Worm (Caenorhabditis elegans): ENCODE data around the gene nlp-29.

The nlp-29 gene

DNA sequence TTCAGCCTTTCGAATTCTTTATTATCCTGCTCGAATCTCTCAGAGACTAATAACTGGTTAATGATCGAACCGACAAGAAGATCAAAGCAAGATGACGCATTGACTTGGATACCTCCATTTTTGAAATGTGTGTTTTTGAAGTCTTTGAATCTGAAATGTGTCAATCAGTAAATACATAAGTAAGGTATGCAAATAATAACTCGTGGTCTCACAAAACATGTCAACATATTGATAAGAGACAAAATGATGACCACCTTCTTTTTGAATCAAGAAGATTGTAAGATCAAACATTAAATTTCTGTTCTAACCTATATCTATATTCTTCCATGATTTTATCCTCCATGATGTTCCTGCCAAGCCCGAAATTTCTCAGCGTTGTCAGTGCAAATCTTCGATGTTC, 14.6 kb upstream of the nlp-29 start:
- TF ChIP-seq unc-62 (GFP tag; optimal IDR thresholded peaks at IDR 0.05) (peak; percentile 50), rpc-1 (optimal IDR thresholded peaks at IDR 0.05) (no peak), rpc-1 (tag; optimal IDR thresholded peaks at IDR 0.05) (no peak)

DNA sequence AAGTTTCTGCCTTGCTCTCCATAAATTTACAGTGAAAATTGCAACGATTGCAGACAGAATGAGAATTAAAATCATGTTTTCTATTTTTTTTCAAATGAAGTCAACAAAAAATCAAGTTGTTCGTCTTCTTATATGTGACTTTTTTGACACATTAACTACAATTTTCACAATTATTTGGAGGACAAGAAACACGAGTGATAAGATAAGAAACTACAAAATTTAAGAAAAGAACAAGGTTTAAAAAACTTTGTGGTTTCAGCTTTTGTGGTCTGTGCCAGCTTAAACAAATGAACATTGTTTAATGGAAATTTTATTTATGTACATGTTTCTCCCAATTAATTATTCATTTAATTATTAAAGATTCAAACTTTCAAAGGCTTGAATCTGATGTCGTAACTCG, 13.8 kb upstream of the nlp-29 start, which contains the start of gene cyp-34A9:
TSS of gene cyp-34A9 (minus strand) at position 131 of the 400 bp plus-strand sequence.
- TF ChIP-seq aptf-3 (GFP tag; IDR thresholded peaks at IDR 0.05) (no peak), nhr-80 (tag; optimal IDR thresholded peaks at IDR 0.05) (peak; percentile 42)

DNA sequence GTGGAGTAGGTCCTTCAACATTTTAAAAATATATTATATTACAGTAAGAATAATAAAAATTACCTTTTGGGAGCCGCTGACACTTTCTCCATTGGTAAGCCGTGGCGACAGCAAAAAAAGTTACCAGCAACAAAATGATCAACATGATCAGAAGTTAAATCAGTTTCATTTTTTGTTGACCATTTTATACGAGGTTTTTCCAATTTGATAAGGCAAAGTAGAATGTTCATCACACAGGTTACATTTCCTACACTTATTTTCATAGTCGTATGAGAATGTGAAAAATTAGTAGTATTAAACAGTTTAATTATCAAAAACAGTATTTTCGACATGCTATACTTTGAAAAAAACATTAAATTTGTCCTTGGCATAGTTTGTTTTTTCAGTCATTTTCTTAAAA, 11.4 kb upstream of the nlp-29 start, which contains the start of gene cyp-34A10:
TSS of gene cyp-34A10 (minus strand) at position 146 of the 400 bp plus-strand sequence.
- no peak for TF ChIP-seq attf-5 (GFP tag; optimal IDR thresholded peaks at IDR 0.05)

DNA sequence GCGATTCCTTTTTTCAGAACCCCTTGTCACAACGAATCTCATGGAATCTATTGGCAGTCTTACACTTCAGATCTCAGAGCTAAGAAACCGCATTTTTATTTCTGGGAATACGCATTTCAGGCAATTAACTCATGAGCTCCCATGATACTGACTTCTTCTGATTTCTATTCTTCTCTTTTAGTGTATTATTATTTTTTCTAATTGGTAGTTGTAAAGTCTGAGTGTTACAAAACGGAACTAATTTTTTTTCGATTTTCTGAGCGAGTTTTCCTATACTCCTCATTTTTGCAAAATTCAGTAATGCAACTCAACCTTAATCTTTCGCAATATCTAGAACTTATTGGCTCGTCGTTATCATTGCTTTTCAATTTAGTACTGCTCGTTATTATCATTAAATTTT, 9.9 kb upstream of the nlp-29 start, which contains the start of gene str-82:
TSS of gene str-82 (plus strand) at position 301 of the 400 bp plus-strand sequence.
- TF ChIP-seq F23B12.7 (tag; optimal IDR thresholded peaks at IDR 0.05; ENCODE audit: insufficient read depth) (no peak), B0019.2 (GFP tag; conservative IDR thresholded peaks at IDR 0.05) (no peak), Y56A3A.18 (GFP tag; IDR thresholded peaks at IDR 0.05) (no peak), chd-7 (tag; optimal IDR thresholded peaks at IDR 0.05) (no peak), ztf-18 (tag; optimal IDR thresholded peaks at IDR 0.05) (no peak), madf-8 (GFP tag; conservative IDR thresholded peaks at IDR 0.05) (no peak), ekl-4 (GFP tag; IDR thresholded peaks at IDR 0.05) (no peak), snpc-1.3 (tag; optimal IDR thresholded peaks at IDR 0.05; ENCODE audit: insufficient read depth) (no peak), lag-1 (GFP tag; IDR thresholded peaks at IDR 0.05) (no peak), Y95B8A.8 (GFP tag; IDR thresholded peaks at IDR 0.05) (no peak), hlh-12 (tag; optimal IDR thresholded peaks at IDR 0.05) (no peak), madf-6 (GFP tag; IDR thresholded peaks at IDR 0.05) (no peak), gei-17 (GFP tag; optimal IDR thresholded peaks at IDR 0.05) (no peak)

DNA sequence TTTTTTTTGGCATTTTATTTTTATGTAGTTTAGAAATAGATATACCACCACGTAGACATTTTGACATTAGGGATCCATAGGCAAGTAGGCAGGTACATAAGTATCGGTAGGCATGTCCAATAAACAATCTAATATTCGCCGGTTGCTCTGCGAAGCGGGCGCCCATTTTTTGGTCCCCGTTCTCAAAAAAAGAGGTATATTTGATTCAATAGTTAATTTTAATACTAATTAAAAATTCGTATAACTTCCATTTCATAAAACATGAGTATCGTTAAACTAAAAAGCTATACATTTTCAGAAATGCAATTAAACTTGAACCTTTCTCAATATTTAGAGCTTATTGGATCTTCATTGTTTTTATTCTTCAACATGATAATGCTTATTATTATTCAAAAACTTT, 7.3 kb upstream of the nlp-29 start, which contains the start of gene str-83:
TSS of gene str-83 (plus strand) at position 301 of the 400 bp plus-strand sequence.
- TF ChIP-seq hsf-1 (GFP tag; IDR thresholded peaks at IDR 0.05) (no peak), mcd-1 (GFP tag; IDR thresholded peaks at IDR 0.05) (no peak), F23B12.7 (tag; optimal IDR thresholded peaks at IDR 0.05; ENCODE audit: insufficient read depth) (no peak), ztf-28 (GFP tag; IDR thresholded peaks at IDR 0.05) (no peak), ets-4 (GFP tag; optimal IDR thresholded peaks at IDR 0.05) (no peak), repo-1 (tag; optimal IDR thresholded peaks at IDR 0.05) (no peak), snpc-1.1 (tag; optimal IDR thresholded peaks at IDR 0.05; ENCODE audit: insufficient read depth) (no peak), F55B11.4 (tag; optimal IDR thresholded peaks at IDR 0.05; ENCODE audit: borderline replicate concordance, insufficient read depth) (no peak), dpff-1 (tag; optimal IDR thresholded peaks at IDR 0.05) (no peak), ekl-4 (GFP tag; IDR thresholded peaks at IDR 0.05) (no peak), B0035.1 (tag; optimal IDR thresholded peaks at IDR 0.05) (no peak), lag-1 (GFP tag; IDR thresholded peaks at IDR 0.05) (no peak), K12H6.12 (tag; optimal IDR thresholded peaks at IDR 0.05) (no peak), B0019.2 (GFP tag; conservative IDR thresholded peaks at IDR 0.05) (no peak), ama-1 (optimal IDR thresholded peaks at IDR 0.05) (no peak), ama-1 (GFP tag; optimal IDR thresholded peaks at IDR 0.05) (no peak), F57A8.1 (GFP tag; optimal IDR thresholded peaks at IDR 0.05) (no peak), gei-17 (GFP tag; optimal IDR thresholded peaks at IDR 0.05) (no peak)

All from whole organism, young adult.